Fruit fly (Drosophila melanogaster): Measurements from ENCODE around the gene CG5565.

- TF ChIP-seq CG8478 (optimal IDR thresholded peaks at IDR 0.05): no peak
- TF ChIP-seq psq (optimal IDR thresholded peaks at IDR 0.05): no peak
- TF ChIP-seq Dll (optimal IDR thresholded peaks at IDR 0.05): no peak
- no peak for TF ChIP-seq EcR (GFP tag; optimal IDR thresholded peaks at IDR 0.05)
- no peak for TF ChIP-seq usp (GFP tag; optimal IDR thresholded peaks at IDR 0.05)
Observed at dm6 chr2L:1346034-1346433, 9.7 kb downstream of the CG5565 start.
